Fruit fly (Drosophila melanogaster) whole organism, embryonic: Measurements from ENCODE around the gene ND-24.

Experiments used
- Aef1 ChIP-seq: fragments of 200-800 bp; sonication (Bioruptor generic); IDR thresholded peaks from 3 replicates; pipeline ENCODE4 v1.3.6; 2022; ENCODE audit warnings: missing biosample characterization, missing genetic modification characterization
- Bteb2 ChIP-seq: fragments of 200-800 bp; sonication (Bioruptor generic); optimal IDR thresholded peaks from 2 replicates; lab custom pipeline; 2016; ENCODE audit warnings: missing biosample characterization, missing genetic modification characterization
- CG10267 ChIP-seq: fragments of 200-800 bp; sonication (Bioruptor generic); optimal IDR thresholded peaks from 2 replicates; lab custom pipeline; 2018; ENCODE audit warnings: missing biosample characterization, mild to moderate bottlenecking, missing genetic modification characterization, moderate library complexity
- CG10366 ChIP-seq: fragments of 200-800 bp; sonication (Bioruptor generic); IDR thresholded peaks from 2 replicates; pipeline ENCODE4 v1.3.6; 2022; ENCODE audit warnings: missing biosample characterization, missing genetic modification characterization
- CG11085 ChIP-seq: fragments of 200-800 bp; sonication (Bioruptor generic); IDR thresholded peaks from 2 replicates; pipeline ENCODE4 v1.3.6; 2022; ENCODE audit warnings: missing biosample characterization, missing genetic modification characterization
- CG12299 ChIP-seq: fragments of 200-800 bp; sonication (Bioruptor generic); optimal IDR thresholded peaks from 2 replicates; lab custom pipeline; 2018; ENCODE audit warnings: missing biosample characterization, mild to moderate bottlenecking, missing genetic modification characterization
- CG1233 ChIP-seq: fragments of 200-800 bp; sonication (Bioruptor generic); optimal IDR thresholded peaks from 4 replicates; lab custom pipeline; 2018; ENCODE audit warnings: missing biosample characterization, mild to moderate bottlenecking, missing genetic modification characterization
- CG14710 ChIP-seq: fragments of 200-800 bp; sonication (Bioruptor generic); optimal IDR thresholded peaks from 3 replicates; lab custom pipeline; 2019; ENCODE audit warnings: missing biosample characterization, mild to moderate bottlenecking, missing genetic modification characterization, moderate library complexity
- CG14860 ChIP-seq: fragments of 200-800 bp; sonication (Bioruptor generic); IDR thresholded peaks from 3 replicates; pipeline ENCODE4 v1.3.6; 2022; ENCODE audit warnings: missing biosample characterization, missing genetic modification characterization; ENCODE audit not compliant: partially characterized antibody
- CG15479 ChIP-seq: fragments of 200-800 bp; sonication (Bioruptor generic); optimal IDR thresholded peaks from 3 replicates; lab custom pipeline; 2019; ENCODE audit warnings: missing biosample characterization, mild to moderate bottlenecking, missing genetic modification characterization, moderate library complexity
- CG1602 ChIP-seq: fragments of 200-800 bp; sonication (Bioruptor generic); optimal IDR thresholded peaks from 3 replicates; lab custom pipeline; 2016; ENCODE audit warnings: missing biosample characterization, missing genetic modification characterization
- CG17186 ChIP-seq: fragments of 200-800 bp; sonication (Bioruptor generic); optimal IDR thresholded peaks from 3 replicates; lab custom pipeline; 2017; ENCODE audit warnings: missing biosample characterization, missing genetic modification reagents, missing genetic modification characterization
- CG18262 ChIP-seq: fragments of 200-800 bp; optimal IDR thresholded peaks from 3 replicates; lab custom pipeline; 2019; ENCODE audit warnings: missing biosample characterization, mild to moderate bottlenecking, missing genetic modification characterization, moderate library complexity
- CG2129 ChIP-seq: fragments of 200-800 bp; sonication (Bioruptor generic); IDR thresholded peaks from 2 replicates; pipeline ENCODE4 v1.3.6; 2022; ENCODE audit warnings: missing biosample characterization, missing genetic modification characterization; ENCODE audit not compliant: partially characterized antibody
- CG31441 ChIP-seq: fragments of 200-800 bp; sonication (Bioruptor generic); IDR thresholded peaks from 2 replicates; pipeline ENCODE4 v1.3.6; 2022; ENCODE audit warnings: missing biosample characterization, missing genetic modification characterization
- CG33557 ChIP-seq: fragments of 200-800 bp; sonication (Bioruptor generic); optimal IDR thresholded peaks from 2 replicates; lab custom pipeline; 2019; ENCODE audit warnings: missing biosample characterization, mild to moderate bottlenecking, missing genetic modification characterization, moderate library complexity
- CG3838 ChIP-seq: fragments of 200-800 bp; sonication (Bioruptor generic); optimal IDR thresholded peaks from 3 replicates; lab custom pipeline; 2016; ENCODE audit warnings: missing biosample characterization, missing genetic modification characterization
- CG6854 ChIP-seq: fragments of 200-800 bp; sonication (Bioruptor generic); optimal IDR thresholded peaks from 3 replicates; lab custom pipeline; 2017; ENCODE audit warnings: missing biosample characterization, mild to moderate bottlenecking, missing genetic modification characterization
- CG7963 ChIP-seq: fragments of 200-800 bp; sonication (Bioruptor generic); IDR thresholded peaks from 3 replicates; pipeline ENCODE4 v1.3.6; 2022; ENCODE audit warnings: missing biosample characterization, missing genetic modification characterization; ENCODE audit not compliant: partially characterized antibody
- CG8281 ChIP-seq: fragments of 200-800 bp; sonication (Bioruptor generic); optimal IDR thresholded peaks from 2 replicates; lab custom pipeline; 2018; ENCODE audit warnings: missing biosample characterization, mild to moderate bottlenecking, missing genetic modification characterization, moderate library complexity
- CG8478 ChIP-seq: fragments of >200 bp; optimal IDR thresholded peaks from 2 replicates; lab custom pipeline; 2018
- CHES-1-like ChIP-seq: fragments of 200-800 bp; sonication (Bioruptor generic); optimal IDR thresholded peaks from 2 replicates; lab custom pipeline; 2016; ENCODE audit warnings: missing biosample characterization, missing genetic modification characterization
- Camta ChIP-seq: fragments of 200-800 bp; sonication (Bioruptor generic); optimal IDR thresholded peaks from 2 replicates; lab custom pipeline; 2016; ENCODE audit warnings: missing biosample characterization, missing genetic modification characterization
- CrebB ChIP-seq: fragments of 200-800 bp; sonication (Bioruptor generic); optimal IDR thresholded peaks from 3 replicates; lab custom pipeline; 2018; ENCODE audit warnings: missing biosample characterization, mild to moderate bottlenecking, missing genetic modification characterization
- Dbx ChIP-seq: fragments of 200-800 bp; sonication (Bioruptor generic); IDR thresholded peaks from 3 replicates; pipeline ENCODE4 v1.3.6; 2022; ENCODE audit warnings: missing biosample characterization, missing genetic modification characterization
- Dip2 ChIP-seq: fragments of 200-800 bp; sonication (Bioruptor generic); IDR thresholded peaks from 2 replicates; pipeline ENCODE4 v1.3.6; 2022; ENCODE audit warnings: missing biosample characterization, missing genetic modification characterization
- Doc2 ChIP-seq: fragments of 200-800 bp; sonication (Bioruptor generic); IDR thresholded peaks from 2 replicates; pipeline ENCODE4 v1.3.6; 2022; ENCODE audit warnings: missing biosample characterization, missing genetic modification characterization
- Drgx ChIP-seq: fragments of 200-800 bp; sonication (Bioruptor generic); IDR thresholded peaks from 2 replicates; pipeline ENCODE4 v1.3.6; 2022; ENCODE audit warnings: missing biosample characterization, missing genetic modification characterization
- MESR4 ChIP-seq: fragments of 200-800 bp; sonication (Bioruptor generic); optimal IDR thresholded peaks from 2 replicates; lab custom pipeline; 2018; ENCODE audit warnings: missing biosample characterization, mild to moderate bottlenecking, missing genetic modification characterization, moderate library complexity
- Med ChIP-seq: fragments of 200-800 bp; sonication (Bioruptor generic); peaks from one replicate; lab custom pipeline; 2016; ENCODE audit warnings: missing biosample characterization, missing genetic modification characterization, mild to moderate bottlenecking, inconsistent platforms, moderate library complexity
- Optix ChIP-seq: fragments of 200-800 bp; sonication (Bioruptor generic); IDR thresholded peaks from 3 replicates; pipeline ENCODE4 v1.3.6; 2022; ENCODE audit warnings: missing biosample characterization, missing genetic modification characterization
- Ravus ChIP-seq: fragments of 200-800 bp; sonication (Bioruptor generic); IDR thresholded peaks from 2 replicates; pipeline ENCODE4 v1.3.6; 2022; ENCODE audit warnings: missing biosample characterization, missing genetic modification characterization
- Sry-δ ChIP-seq: fragments of 200-800 bp; sonication (Bioruptor generic); optimal IDR thresholded peaks from 2 replicates; lab custom pipeline; 2016; ENCODE audit warnings: missing biosample characterization, missing genetic modification characterization
- bbx ChIP-seq: fragments of 200-800 bp; sonication (Bioruptor generic); IDR thresholded peaks from 2 replicates; pipeline ENCODE4 v1.3.6; 2022; ENCODE audit warnings: missing biosample characterization, missing genetic modification characterization; ENCODE audit not compliant: partially characterized antibody
- btn ChIP-seq: fragments of 200-800 bp; sonication (Bioruptor generic); optimal IDR thresholded peaks from 2 replicates; lab custom pipeline; 2016; ENCODE audit warnings: missing biosample characterization, missing genetic modification characterization
- caup ChIP-seq: fragments of 200-800 bp; sonication (Bioruptor generic); optimal IDR thresholded peaks from 3 replicates; lab custom pipeline; 2017; ENCODE audit warnings: missing biosample characterization, mild to moderate bottlenecking, missing genetic modification characterization, moderate library complexity; ENCODE audit not compliant: severe bottlenecking
- crc ChIP-seq: fragments of 200-800 bp; sonication (Bioruptor generic); optimal IDR thresholded peaks from 2 replicates; lab custom pipeline; 2016; ENCODE audit warnings: missing biosample characterization, missing genetic modification characterization
- crol ChIP-seq: fragments of 200-800 bp; sonication (Bioruptor generic); IDR thresholded peaks from 2 replicates; pipeline ENCODE4 v1.3.6; 2022; ENCODE audit warnings: missing biosample characterization, missing genetic modification characterization
- disco-r ChIP-seq: fragments of 200-800 bp; sonication (Bioruptor generic); optimal IDR thresholded peaks from 2 replicates; lab custom pipeline; 2016; ENCODE audit warnings: missing biosample characterization, missing genetic modification characterization
- dpn ChIP-seq, 2 experiments: fragments of 200-800 bp; sonication (Bioruptor generic); optimal IDR thresholded peaks; 3 replicates each; lab custom pipeline; 2016; ENCODE audit warnings: missing biosample characterization in 2 of 2, missing genetic modification characterization in 2 of 2
- emc ChIP-seq: fragments of 200-800 bp; sonication (Bioruptor generic); optimal IDR thresholded peaks from 2 replicates; lab custom pipeline; 2016; ENCODE audit warnings: missing biosample characterization, missing genetic modification characterization
- fd102C ChIP-seq: fragments of 200-800 bp; sonication (Bioruptor generic); optimal IDR thresholded peaks from 2 replicates; lab custom pipeline; 2018; ENCODE audit warnings: missing biosample characterization, mild to moderate bottlenecking, missing genetic modification characterization, moderate library complexity
- hbn ChIP-seq: fragments of 200-800 bp; sonication (Bioruptor generic); IDR thresholded peaks from 2 replicates; pipeline ENCODE4 v1.3.6; 2022; ENCODE audit warnings: missing biosample characterization, missing genetic modification characterization; ENCODE audit not compliant: partially characterized antibody
- scrt ChIP-seq: fragments of 200-800 bp; sonication (Bioruptor generic); optimal IDR thresholded peaks from 2 replicates; lab custom pipeline; 2018; ENCODE audit warnings: missing biosample characterization, mild to moderate bottlenecking, missing genetic modification characterization, moderate library complexity
- sens-2 ChIP-seq: fragments of 200-800 bp; sonication (Bioruptor generic); IDR thresholded peaks from 2 replicates; pipeline ENCODE4 v1.3.6; 2022; ENCODE audit warnings: missing biosample characterization, missing genetic modification characterization
- seq ChIP-seq: fragments of 200-800 bp; sonication (Bioruptor generic); IDR thresholded peaks from 2 replicates; pipeline ENCODE4 v1.3.6; 2022; ENCODE audit warnings: missing biosample characterization, missing genetic modification characterization
- sna ChIP-seq: fragments of 200-800 bp; sonication (Bioruptor generic); IDR thresholded peaks from 2 replicates; pipeline ENCODE4 v1.3.6; 2022; ENCODE audit warnings: missing biosample characterization, missing genetic modification characterization; ENCODE audit not compliant: partially characterized antibody
- sob ChIP-seq: fragments of 200-800 bp; sonication (Bioruptor generic); IDR thresholded peaks from 2 replicates; pipeline ENCODE4 v1.3.6; 2022; ENCODE audit warnings: missing biosample characterization, missing genetic modification characterization
- unc-4 ChIP-seq: fragments of 200-800 bp; sonication (Bioruptor generic); IDR thresholded peaks from 2 replicates; pipeline ENCODE4 v1.3.6; 2022; ENCODE audit warnings: missing biosample characterization, missing genetic modification characterization; ENCODE audit not compliant: partially characterized antibody
- wek ChIP-seq: fragments of 200-800 bp; sonication (Bioruptor generic); optimal IDR thresholded peaks from 3 replicates; lab custom pipeline; 2018; ENCODE audit warnings: missing biosample characterization, mild to moderate bottlenecking, missing genetic modification characterization, moderate library complexity
- zen ChIP-seq: fragments of 200-800 bp; sonication (Bioruptor generic); optimal IDR thresholded peaks from 3 replicates; lab custom pipeline; 2018; ENCODE audit warnings: missing biosample characterization, mild to moderate bottlenecking, missing genetic modification characterization, moderate library complexity

Gene ND-24

DNA sequence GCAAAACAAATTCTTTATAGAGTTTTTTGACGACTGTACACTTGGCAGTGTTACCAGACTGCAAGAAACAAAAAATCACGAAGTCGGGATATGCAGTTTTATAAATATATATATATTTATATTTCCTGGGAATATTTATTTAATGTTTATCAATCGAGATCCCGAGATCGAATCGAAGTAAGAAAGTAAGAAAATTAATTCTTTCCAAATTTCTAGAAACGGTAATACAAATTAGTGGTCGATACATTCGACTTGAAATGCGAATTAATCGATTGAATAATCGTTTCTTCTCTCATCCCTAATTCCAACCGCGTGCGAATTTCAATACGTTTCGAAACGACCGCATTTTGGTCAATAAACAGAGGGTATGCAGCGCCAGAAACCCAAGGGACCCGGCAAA, 4.1 kb downstream of the ND-24 start, which contains the start of the genes CG8289 and CG5800 (continued):
- TF ChIP-seq CG15479 (GFP tag; lab: Kevin White, UChicago): no peak
- TF ChIP-seq CG10366 (GFP tag; lab: Robert Waterston, UW): no peak
- no peak for TF ChIP-seq btn (GFP tag; lab: Kevin White, UChicago)
- TF ChIP-seq wek (GFP tag; lab: Kevin White, UChicago): no peak
- peak; percentile 79 for TF ChIP-seq CG14710 (tag; lab: Kevin White, UChicago)
- TF ChIP-seq zen: no peak
- no peak for TF ChIP-seq fd102C (GFP tag; lab: Kevin White, UChicago)
- TF ChIP-seq emc: no peak
- no peak for TF ChIP-seq CG11085
- TF ChIP-seq crc (GFP tag; lab: Kevin White, UChicago): no peak
- TF ChIP-seq Bteb2 (GFP tag; lab: Kevin White, UChicago): no peak
- TF ChIP-seq CG7963 (GFP tag; lab: Robert Waterston, UW): no peak
- TF ChIP-seq Aef1 (GFP tag; lab: Robert Waterston, UW): no peak
- no peak for TF ChIP-seq caup (GFP tag; lab: Kevin White, UChicago)
- no peak for TF ChIP-seq CG1602 (GFP tag; lab: Kevin White, UChicago)
- TF ChIP-seq CG17186 (GFP tag; lab: Kevin White, UChicago): no peak
- TF ChIP-seq CrebB: no peak
- no peak for TF ChIP-seq disco-r (GFP tag; lab: Kevin White, UChicago)
- TF ChIP-seq sens-2 (GFP tag; lab: Robert Waterston, UW): no peak
- peak; percentile 64 for TF ChIP-seq scrt (GFP tag; lab: Kevin White, UChicago)
- TF ChIP-seq Camta (GFP tag; lab: Kevin White, UChicago): no peak
- no peak for TF ChIP-seq Drgx (GFP tag; lab: Robert Waterston, UW)
- peak; percentile 20 for TF ChIP-seq CG33557
- no peak for TF ChIP-seq sob (GFP tag; lab: Robert Waterston, UW)
- TF ChIP-seq Ravus (GFP tag; lab: Robert Waterston, UW): no peak
- peak; percentile 59 for TF ChIP-seq Med
- TF ChIP-seq CG31441 (GFP tag; lab: Robert Waterston, UW): no peak
- no peak for TF ChIP-seq CG8281 (tag; lab: Kevin White, UChicago)
- peak; percentile 79 for TF ChIP-seq Sry-δ (GFP tag; lab: Kevin White, UChicago)
- TF ChIP-seq sna (GFP tag; lab: Robert Waterston, UW): peak; percentile 59
- TF ChIP-seq MESR4 (GFP tag; lab: Kevin White, UChicago): no peak
- no peak for TF ChIP-seq Doc2 (GFP tag; lab: Robert Waterston, UW)
- no peak for TF ChIP-seq CHES-1-like (GFP tag; lab: Kevin White, UChicago)
- TF ChIP-seq Dip2 (GFP tag; lab: Robert Waterston, UW): no peak
- TF ChIP-seq CG6854: no peak
- TF ChIP-seq Dbx: no peak
- no peak for TF ChIP-seq CG8478 (lab: Kevin White, UChicago)
- TF ChIP-seq CG10267 (tag; lab: Kevin White, UChicago): peak; percentile 71
- no peak for TF ChIP-seq seq (GFP tag; lab: Robert Waterston, UW)
- TF ChIP-seq CG1233 (GFP tag; lab: Kevin White, UChicago): no peak
- no peak for TF ChIP-seq CG3838
- peak; percentile 69 for TF ChIP-seq bbx
- peak; percentile 45; the same call in 1 of the 2 replicates for TF ChIP-seq CG2129
- TF ChIP-seq CG12299 (tag; lab: Kevin White, UChicago): peak; percentile 15
- TF ChIP-seq dpn (GFP tag; optimal IDR thresholded peaks at IDR 0.05; lab: Kevin White, UChicago): peak in 1 of 2 experiments; percentile 2
- peak; percentile 41; the same call in 1 of the 2 replicates for TF ChIP-seq hbn (GFP tag; lab: Robert Waterston, UW)
- TF ChIP-seq CG18262 (tag; lab: Kevin White, UChicago): peak; percentile 42
- no peak for TF ChIP-seq crol (GFP tag; lab: Robert Waterston, UW)
- TF ChIP-seq Optix (GFP tag; lab: Robert Waterston, UW): no peak
- no peak for TF ChIP-seq CG14860
- peak; percentile 76 for TF ChIP-seq unc-4
